Fruit fly (Drosophila melanogaster): Measurements from ENCODE around the gene rut.

The rut gene

dm6 chrX:14839739-14840347 is 14.0 kb upstream of the rut start (continued):
- no peak for TF ChIP-seq CG34406 (GFP tag; optimal IDR thresholded peaks at IDR 0.05)
- peak; percentile 54 for TF ChIP-seq Met (GFP tag; optimal IDR thresholded peaks at IDR 0.05)
- TF ChIP-seq CG10669 (GFP tag; optimal IDR thresholded peaks at IDR 0.05): no peak
- no peak for TF ChIP-seq Smox (GFP tag; optimal IDR thresholded peaks at IDR 0.05)
- TF ChIP-seq CG6276 (GFP tag; optimal IDR thresholded peaks at IDR 0.05): no peak
- peak; percentile 14 for TF ChIP-seq Sox14 (GFP tag; optimal IDR thresholded peaks at IDR 0.05)
- TF ChIP-seq CG4318 (GFP tag; optimal IDR thresholded peaks at IDR 0.05): no peak
- peak; percentile 53 for TF ChIP-seq Hr39 (GFP tag; optimal IDR thresholded peaks at IDR 0.05)
- TF ChIP-seq net (GFP tag; optimal IDR thresholded peaks at IDR 0.05): no peak
- TF ChIP-seq dac (GFP tag; optimal IDR thresholded peaks at IDR 0.05): no peak
- TF ChIP-seq CG1621 (tag; optimal IDR thresholded peaks at IDR 0.05): peak; percentile 28
- TF ChIP-seq acj6 (GFP tag; optimal IDR thresholded peaks at IDR 0.05): peak; percentile 19
- TF ChIP-seq CG7368 (GFP tag; optimal IDR thresholded peaks at IDR 0.05): peak; percentile 21
- peak; percentile 44 for TF ChIP-seq pdm3 (GFP tag; optimal IDR thresholded peaks at IDR 0.05)
- TF ChIP-seq CG32006 (GFP tag; optimal IDR thresholded peaks at IDR 0.05): peak; percentile 36

- TF ChIP-seq CG15336 (GFP tag; IDR thresholded peaks at IDR 0.05) (0 out of 2 replicates have a peak, but pooled peaks have one; percentile 45), Eip78C (GFP tag) (peak; percentile 84), svp (GFP tag) (peak; percentile 84), CG11902 (GFP tag; optimal IDR thresholded peaks at IDR 0.05) (peak; percentile 34), Hr38 (GFP tag; optimal IDR thresholded peaks at IDR 0.05) (no peak), CG8632 (GFP tag; optimal IDR thresholded peaks at IDR 0.05) (no peak), CG4318 (GFP tag; optimal IDR thresholded peaks at IDR 0.05) (no peak), Ets96B (tag; optimal IDR thresholded peaks at IDR 0.05) (peak; percentile 53), topi (GFP tag; optimal IDR thresholded peaks at IDR 0.05) (peak; percentile 70), CG1621 (tag; optimal IDR thresholded peaks at IDR 0.05) (no peak), CG32006 (GFP tag; optimal IDR thresholded peaks at IDR 0.05) (no peak), OdsH (GFP tag; optimal IDR thresholded peaks at IDR 0.05) (peak; percentile 71), CG8119 (GFP tag; IDR thresholded peaks at IDR 0.05) (no peak), Met (GFP tag; optimal IDR thresholded peaks at IDR 0.05) (peak; percentile 48), dsx (GFP tag; optimal IDR thresholded peaks at IDR 0.05; ENCODE audit: poor library complexity, severe bottlenecking) (peak; percentile 41), vri (GFP tag; optimal IDR thresholded peaks at IDR 0.05) (peak; percentile 61), achi (GFP tag; optimal IDR thresholded peaks at IDR 0.05) (peak; percentile 58), fd85E (GFP tag; optimal IDR thresholded peaks at IDR 0.05) (no peak), Blimp-1 (GFP tag; optimal IDR thresholded peaks at IDR 0.05) (no peak), Sox14 (GFP tag; optimal IDR thresholded peaks at IDR 0.05) (peak; percentile 60), CG6792 (GFP tag; optimal IDR thresholded peaks at IDR 0.05) (peak; percentile 21), Eip75B (GFP tag; optimal IDR thresholded peaks at IDR 0.05) (peak; percentile 22), esn (GFP tag; optimal IDR thresholded peaks at IDR 0.05) (peak; percentile 71), CG6276 (GFP tag; optimal IDR thresholded peaks at IDR 0.05) (no peak), CG8319 (GFP tag; optimal IDR thresholded peaks at IDR 0.05) (peak; percentile 39), Ets21C (GFP tag; optimal IDR thresholded peaks at IDR 0.05) (peak; percentile 68), fkh (GFP tag; optimal IDR thresholded peaks at IDR 0.05) (no peak), CG10669 (GFP tag; optimal IDR thresholded peaks at IDR 0.05) (peak; percentile 29), fd59A (GFP tag; optimal IDR thresholded peaks at IDR 0.05) (no peak), lz (GFP tag; optimal IDR thresholded peaks at IDR 0.05) (peak; percentile 67), salr (GFP tag; optimal IDR thresholded peaks at IDR 0.05) (no peak), Gug (GFP tag; IDR thresholded peaks at IDR 0.05) (peak; percentile 69), pdm3 (GFP tag; optimal IDR thresholded peaks at IDR 0.05) (peak; percentile 69), Sox102F (GFP tag; optimal IDR thresholded peaks at IDR 0.05) (peak; percentile 59), CG11294 (GFP tag; IDR thresholded peaks at IDR 0.05) (peak; percentile 51; the same call in 1 of the 2 replicates), CG10631 (GFP tag; optimal IDR thresholded peaks at IDR 0.05) (no peak), ss (GFP tag; optimal IDR thresholded peaks at IDR 0.05) (peak in 1 of 2 experiments; percentile 19), Hr39 (GFP tag; optimal IDR thresholded peaks at IDR 0.05) (peak; percentile 76), cyc (GFP tag; optimal IDR thresholded peaks at IDR 0.05) (peak; percentile 67), CG16779 (tag; optimal IDR thresholded peaks at IDR 0.05) (no peak), CG6854 (GFP tag; optimal IDR thresholded peaks at IDR 0.05) (no peak), CG6163 (GFP tag; IDR thresholded peaks at IDR 0.05) (peak; percentile 84)
Measured at dm6 chrX:14839047-14839446, 13.2 kb upstream of the rut start, which contains the start of the genes CG32590 and Flo2. Gene CG32590 (minus strand): TSS chrX:14839106. Gene Flo2 (plus strand): TSS chrX:14839376.

Data from whole organism, prepupa.